Fruit fly (Drosophila melanogaster): ENCODE results near the gene by.
A peak's percentile ranks its signal among the peaks of the same experiment; 100 is the strongest.

by gene

dm6 chr3R:9573812-9574587, 41.2 kb upstream of the by start, which contains the start of gene CG9399 (continued):
- TF ChIP-seq CG17829 (tag; optimal IDR thresholded peaks at IDR 0.05) (peak; percentile 98), CG13894 (tag; optimal IDR thresholded peaks at IDR 0.05) (peak; percentile 91), CG3838 (GFP tag; optimal IDR thresholded peaks at IDR 0.05) (peak; percentile 90), Asciz (GFP tag; optimal IDR thresholded peaks at IDR 0.05) (peak; percentile 89), cad (GFP tag; optimal IDR thresholded peaks at IDR 0.05) (no peak), Mad (GFP tag; optimal IDR thresholded peaks at IDR 0.05) (peak; percentile 98), prd (optimal IDR thresholded peaks at IDR 0.05) (no peak), prd (GFP tag; IDR thresholded peaks at IDR 0.05) (peak; percentile 99), CG7556 (GFP tag; optimal IDR thresholded peaks at IDR 0.05) (peak; percentile 97), pros (GFP tag; optimal IDR thresholded peaks at IDR 0.05) (peak; percentile 24), Dip2 (GFP tag; IDR thresholded peaks at IDR 0.05) (peak; percentile 56), kni (GFP tag; optimal IDR thresholded peaks at IDR 0.05) (peak; percentile 79), aop (GFP tag; IDR thresholded peaks at IDR 0.05) (peak; percentile 96), CG10321 (GFP tag; IDR thresholded peaks at IDR 0.05) (peak; percentile 83), ash1 (GFP tag; optimal IDR thresholded peaks at IDR 0.05) (peak; percentile 84), lilli (GFP tag; optimal IDR thresholded peaks at IDR 0.05) (peak; percentile 98), Sin3A (optimal IDR thresholded peaks at IDR 0.05) (no peak), gt (GFP tag; IDR thresholded peaks at IDR 0.05) (peak; percentile 96), onecut (GFP tag; IDR thresholded peaks at IDR 0.05) (peak; percentile 89), HmgD (GFP tag; optimal IDR thresholded peaks at IDR 0.05) (peak; percentile 30), vvl (GFP tag; IDR thresholded peaks at IDR 0.05) (peak; percentile 99), Hmr (GFP tag; optimal IDR thresholded peaks at IDR 0.05) (peak; percentile 97), CG4820 (GFP tag; optimal IDR thresholded peaks at IDR 0.05) (peak; percentile 96), stwl (tag; optimal IDR thresholded peaks at IDR 0.05) (peak; percentile 83), CG10267 (tag; optimal IDR thresholded peaks at IDR 0.05) (peak; percentile 99), CG18599 (GFP tag; optimal IDR thresholded peaks at IDR 0.05) (peak; percentile 96), pzg (GFP tag; optimal IDR thresholded peaks at IDR 0.05) (peak; percentile 59), CG11695 (GFP tag; IDR thresholded peaks at IDR 0.05) (peak; percentile 96), HLH3B (GFP tag; IDR thresholded peaks at IDR 0.05) (peak; percentile 98), Lim3 (GFP tag; IDR thresholded peaks at IDR 0.05) (peak; percentile 94), lola (GFP tag; optimal IDR thresholded peaks at IDR 0.05) (peak in 1 of 3 experiments; percentile 98), scrt (GFP tag; optimal IDR thresholded peaks at IDR 0.05) (peak; percentile 89), Eip74EF (GFP tag; optimal IDR thresholded peaks at IDR 0.05) (peak in 1 of 2 experiments; percentile 99), CG4404 (GFP tag; IDR thresholded peaks at IDR 0.05) (peak; percentile 97), ewg (GFP tag; optimal IDR thresholded peaks at IDR 0.05) (peak; percentile 95), Doc3 (GFP tag; IDR thresholded peaks at IDR 0.05; ENCODE audit: partially characterized antibody) (0 out of 3 replicates have a peak, but pooled peaks have one; percentile 43), pfk (GFP tag; optimal IDR thresholded peaks at IDR 0.05) (peak; percentile 57), D19B (GFP tag; optimal IDR thresholded peaks at IDR 0.05) (peak; percentile 81), bowl (GFP tag; IDR thresholded peaks at IDR 0.05) (peak; percentile 96), pnt (GFP tag; optimal IDR thresholded peaks at IDR 0.05) (peak; percentile 92), Mes4 (GFP tag; optimal IDR thresholded peaks at IDR 0.05) (peak; percentile 83), CG42726 (GFP tag; IDR thresholded peaks at IDR 0.05; ENCODE audit: partially characterized antibody) (peak; percentile 62; the same call in 1 of the 2 replicates), gce (GFP tag; IDR thresholded peaks at IDR 0.05) (peak; percentile 97), CG34422 (GFP tag; IDR thresholded peaks at IDR 0.05) (peak; percentile 98), CG1602 (GFP tag; optimal IDR thresholded peaks at IDR 0.05) (peak; percentile 99), CG11247 (GFP tag; IDR thresholded peaks at IDR 0.05) (peak; percentile 98), CG14860 (GFP tag; IDR thresholded peaks at IDR 0.05; ENCODE audit: partially characterized antibody) (0 out of 3 replicates have a peak, but pooled peaks have one; percentile 48), crc (GFP tag; optimal IDR thresholded peaks at IDR 0.05) (peak; percentile 86), B-H1 (GFP tag; IDR thresholded peaks at IDR 0.05) (peak; percentile 98)
